Worm (Caenorhabditis elegans): ENCODE data around the gene gldi-11.

ce11 chrII:4975311-4975710 is 29.7 kb upstream of the gldi-11 start:
- TF ChIP-seq nhr-12 (tag; optimal IDR thresholded peaks at IDR 0.05) = no peak
- no peak for TF ChIP-seq ama-1 (optimal IDR thresholded peaks at IDR 0.05)
- TF ChIP-seq skn-1 (tag; optimal IDR thresholded peaks at IDR 0.05) = no peak
- no peak for TF ChIP-seq elt-1 (tag; optimal IDR thresholded peaks at IDR 0.05)
- TF ChIP-seq ZK546.5 (tag; optimal IDR thresholded peaks at IDR 0.05) = no peak
- no peak for TF ChIP-seq ztf-11 (tag; optimal IDR thresholded peaks at IDR 0.05)
- TF ChIP-seq aly-2 (tag; optimal IDR thresholded peaks at IDR 0.05) = no peak
- no peak for TF ChIP-seq nhr-129 (tag; optimal IDR thresholded peaks at IDR 0.05)
- TF ChIP-seq snpc-4 (tag; optimal IDR thresholded peaks at IDR 0.05) = no peak
- no peak for TF ChIP-seq ceh-16 (tag; optimal IDR thresholded peaks at IDR 0.05)
- TF ChIP-seq nhr-21 (tag; optimal IDR thresholded peaks at IDR 0.05) = no peak
